Worm (Caenorhabditis elegans): ENCODE measurements around the gene C34F11.2.

C34F11.2 gene

ce11 chrII:5184661-5185545 lies 27.2 kb upstream of the C34F11.2 start:
- TF ChIP-seq him-1 (tag; optimal IDR thresholded peaks at IDR 0.05) = no peak
- no peak for TF ChIP-seq W03F9.2 (tag; optimal IDR thresholded peaks at IDR 0.05)
- no peak for TF ChIP-seq dao-5 (tag; optimal IDR thresholded peaks at IDR 0.05)

- TF ChIP-seq W03F9.2 (tag; optimal IDR thresholded peaks at IDR 0.05) = no peak
- TF ChIP-seq dao-5 (tag; optimal IDR thresholded peaks at IDR 0.05) = no peak
- TF ChIP-seq him-1 (tag; optimal IDR thresholded peaks at IDR 0.05) = no peak
Measured at ce11 chrII:5185955-5186539, 26.0 kb upstream of the C34F11.2 start.

ce11 chrII:5186870-5187269 lies 25.2 kb upstream of the C34F11.2 start:
- no peak for TF ChIP-seq W03F9.2 (tag; optimal IDR thresholded peaks at IDR 0.05)
- TF ChIP-seq dao-5 (tag; optimal IDR thresholded peaks at IDR 0.05) = no peak
- TF ChIP-seq him-1 (tag; optimal IDR thresholded peaks at IDR 0.05) = no peak

- TF ChIP-seq dao-5 (tag; optimal IDR thresholded peaks at IDR 0.05) (no peak), him-1 (tag; optimal IDR thresholded peaks at IDR 0.05) (no peak), W03F9.2 (tag; optimal IDR thresholded peaks at IDR 0.05) (no peak)
Measured at ce11 chrII:5187469-5187868, 24.6 kb upstream of the C34F11.2 start, which contains the start of gene crh-2. Gene crh-2, minus strand, starts transcription at chrII:5187569.

- TF ChIP-seq W03F9.2 (tag; optimal IDR thresholded peaks at IDR 0.05) (no peak), dao-5 (tag; optimal IDR thresholded peaks at IDR 0.05) (no peak), him-1 (tag; optimal IDR thresholded peaks at IDR 0.05) (no peak)
Measured at ce11 chrII:5187934-5188333, 24.1 kb upstream of the C34F11.2 start.

- no peak for TF ChIP-seq dao-5 (tag; optimal IDR thresholded peaks at IDR 0.05)
Measured at ce11 chrII:5191766-5192165, 20.3 kb upstream of the C34F11.2 start.

- TF ChIP-seq W03F9.2 (tag; optimal IDR thresholded peaks at IDR 0.05) (no peak), dao-5 (tag; optimal IDR thresholded peaks at IDR 0.05) (no peak), him-1 (tag; optimal IDR thresholded peaks at IDR 0.05) (no peak)
Measured at ce11 chrII:5194066-5194465, 18.0 kb upstream of the C34F11.2 start, which contains the start of gene msp-49. Gene msp-49, plus strand, starts transcription at chrII:5194366.

- TF ChIP-seq him-1 (tag; optimal IDR thresholded peaks at IDR 0.05) (no peak), dao-5 (tag; optimal IDR thresholded peaks at IDR 0.05) (no peak), W03F9.2 (tag; optimal IDR thresholded peaks at IDR 0.05) (no peak)
Measured at ce11 chrII:5195504-5195903, 16.6 kb upstream of the C34F11.2 start, which contains the start of gene C34F11.5. Gene C34F11.5, plus strand, starts transcription at chrII:5195804.

- TF ChIP-seq dao-5 (tag; optimal IDR thresholded peaks at IDR 0.05) (no peak), W03F9.2 (tag; optimal IDR thresholded peaks at IDR 0.05) (no peak), him-1 (tag; optimal IDR thresholded peaks at IDR 0.05) (no peak)
Measured at ce11 chrII:5199497-5199896, 12.6 kb upstream of the C34F11.2 start, which contains the start of gene msp-50. Gene msp-50, plus strand, starts transcription at chrII:5199797.

- TF ChIP-seq dao-5 (tag; optimal IDR thresholded peaks at IDR 0.05) = no peak
- no peak for TF ChIP-seq him-1 (tag; optimal IDR thresholded peaks at IDR 0.05)
- TF ChIP-seq W03F9.2 (tag; optimal IDR thresholded peaks at IDR 0.05) = no peak
Measured at ce11 chrII:5200987-5201582, 11.0 kb upstream of the C34F11.2 start.

- TF ChIP-seq dao-5 (tag; optimal IDR thresholded peaks at IDR 0.05) (no peak), him-1 (tag; optimal IDR thresholded peaks at IDR 0.05) (no peak), W03F9.2 (tag; optimal IDR thresholded peaks at IDR 0.05) (no peak)
Measured at ce11 chrII:5201922-5202562, 10.0 kb upstream of the C34F11.2 start.

ce11 chrII:5202930-5203329 lies 9.1 kb upstream of the C34F11.2 start, which contains the start of gene ampd-1:
Gene ampd-1, plus strand, starts transcription at chrII:5203322.
- TF ChIP-seq dao-5 (tag; optimal IDR thresholded peaks at IDR 0.05) (no peak), him-1 (tag; optimal IDR thresholded peaks at IDR 0.05) (no peak), W03F9.2 (tag; optimal IDR thresholded peaks at IDR 0.05) (no peak)

- no peak for TF ChIP-seq him-1 (tag; optimal IDR thresholded peaks at IDR 0.05)
- no peak for TF ChIP-seq W03F9.2 (tag; optimal IDR thresholded peaks at IDR 0.05)
- no peak for TF ChIP-seq dao-5 (tag; optimal IDR thresholded peaks at IDR 0.05)
Measured at ce11 chrII:5205286-5205685, 6.8 kb upstream of the C34F11.2 start.

Data from whole organism, L4/young adult.